Worm (Caenorhabditis elegans) whole organism, L3 larva: Measurements from ENCODE around the gene col-105.

Experiments
- R02D3.7 ChIP-seq: fragments of 150-350 bp; optimal IDR thresholded peaks from 2 replicates; lab custom pipeline; 2014; ENCODE audit warnings: missing biosample characterization, missing genetic modification characterization
- elt-1 ChIP-seq: fragments of 150-350 bp; optimal IDR thresholded peaks from 2 replicates; lab custom pipeline; 2014; ENCODE audit warnings: missing biosample characterization, missing genetic modification characterization
- elt-2 ChIP-seq: sonication (generic microtip); optimal IDR thresholded peaks from 2 replicates; lab custom pipeline; 2016; ENCODE audit warnings: missing genetic modification reagents, mild to moderate bottlenecking, missing genetic modification characterization, missing compliant biosample characterization
- elt-3 ChIP-seq, 3 experiments: fragments of 150-350 bp in 1 of 3; sonication (generic microtip) in 2 of 3; optimal IDR thresholded peaks; 2 replicates in 2 of 3; 4 replicates in 1 of 3; lab custom pipeline; 2014 to 2017; ENCODE audit warnings: missing biosample characterization in 3 of 3, missing genetic modification characterization in 3 of 3
- mdl-1 ChIP-seq: fragments of 150-350 bp; optimal IDR thresholded peaks from 2 replicates; lab custom pipeline; 2014; ENCODE audit warnings: missing biosample characterization, missing genetic modification characterization
- nhr-12 ChIP-seq: fragments of 150-350 bp; optimal IDR thresholded peaks from 2 replicates; lab custom pipeline; 2014; ENCODE audit warnings: missing biosample characterization, missing genetic modification characterization
- nhr-25 ChIP-seq: sonication (generic microtip); optimal IDR thresholded peaks from 2 replicates; lab custom pipeline; 2017; ENCODE audit warnings: missing biosample characterization, missing genetic modification characterization
- zag-1 ChIP-seq: fragments of 150-350 bp; optimal IDR thresholded peaks from 2 replicates; lab custom pipeline; 2014; ENCODE audit warnings: missing biosample characterization, missing genetic modification characterization
- ztf-11 ChIP-seq: fragments of 150-350 bp; optimal IDR thresholded peaks from 2 replicates; lab custom pipeline; 2014; ENCODE audit warnings: missing biosample characterization, missing genetic modification characterization

- TF ChIP-seq elt-3 (tag; optimal IDR thresholded peaks at IDR 0.05; lab: Kevin White, UChicago) (no peak), nhr-25 (no peak), zag-1 (tag; lab: Kevin White, UChicago) (no peak), elt-2 (tag; lab: Kevin White, UChicago) (no peak), nhr-12 (no peak), R02D3.7 (tag; lab: Kevin White, UChicago) (no peak), mdl-1 (tag; lab: Kevin White, UChicago) (no peak), ztf-11 (tag; lab: Kevin White, UChicago) (no peak), elt-1 (no peak)
Measured at ce11 chrIV:1365771-1366170, 6.7 kb upstream of the col-105 start.
